Worm (Caenorhabditis elegans) whole organism, mixed stage, embryonic: ENCODE data around the gene chil-10.

Source experiments
- blmp-1 ChIP-seq: fragments of 150-350 bp; optimal IDR thresholded peaks from 2 replicates; lab custom pipeline; 2014; ENCODE audit warnings: missing biosample characterization, missing genetic modification characterization
- ceh-39 ChIP-seq: fragments of 150-350 bp; optimal IDR thresholded peaks from 2 replicates; lab custom pipeline; 2014; ENCODE audit warnings: missing biosample characterization, missing genetic modification characterization
- ceh-83 ChIP-seq: fragments of 200-800 bp; sonication (Bioruptor generic); optimal IDR thresholded peaks from 2 replicates; lab custom pipeline; 2018; ENCODE audit warnings: mild to moderate bottlenecking, missing genetic modification characterization, missing compliant biosample characterization
- lin-13 ChIP-seq: fragments of 150-350 bp; optimal IDR thresholded peaks from 2 replicates; lab custom pipeline; 2014; ENCODE audit warnings: missing biosample characterization, missing genetic modification characterization
- mab-5 ChIP-seq: fragments of 150-350 bp; optimal IDR thresholded peaks from 2 replicates; lab custom pipeline; 2014; ENCODE audit warnings: missing biosample characterization, missing genetic modification characterization
- nhr-12 ChIP-seq: fragments of 150-350 bp; optimal IDR thresholded peaks from 2 replicates; lab custom pipeline; 2014; ENCODE audit warnings: missing biosample characterization, missing genetic modification characterization
- nhr-237 ChIP-seq: fragments of 150-350 bp; optimal IDR thresholded peaks from 2 replicates; lab custom pipeline; 2014; ENCODE audit warnings: missing biosample characterization, missing genetic modification characterization
- nhr-28 ChIP-seq: fragments of 150-350 bp; optimal IDR thresholded peaks from 2 replicates; lab custom pipeline; 2014; ENCODE audit warnings: missing biosample characterization, missing genetic modification characterization
- nhr-76 ChIP-seq: sonication (generic microtip); optimal IDR thresholded peaks from 2 replicates; lab custom pipeline; 2017; ENCODE audit warnings: missing biosample characterization, missing genetic modification characterization
- pha-4 ChIP-seq: fragments of 150-350 bp; optimal IDR thresholded peaks from 2 replicates; lab custom pipeline; 2018; ENCODE audit warnings: missing biosample characterization, missing genetic modification reagents, missing genetic modification characterization
- snpc-4 ChIP-seq: fragments of 150-350 bp; optimal IDR thresholded peaks from 2 replicates; lab custom pipeline; 2014; ENCODE audit warnings: missing biosample characterization, missing genetic modification characterization
- unc-39 ChIP-seq: fragments of 150-350 bp; optimal IDR thresholded peaks from 2 replicates; lab custom pipeline; 2014; ENCODE audit warnings: missing biosample characterization, missing genetic modification characterization
- ztf-11 ChIP-seq: fragments of 150-350 bp; optimal IDR thresholded peaks from 2 replicates; lab custom pipeline; 2014; ENCODE audit warnings: missing biosample characterization, missing genetic modification characterization

- TF ChIP-seq nhr-237 (no peak), pha-4 (tag; lab: Kevin White, UChicago) (no peak), nhr-12 (no peak), ceh-83 (GFP tag; lab: Kevin White, UChicago) (no peak), unc-39 (tag; lab: Kevin White, UChicago) (no peak), snpc-4 (tag; lab: Kevin White, UChicago) (no peak), nhr-76 (tag; lab: Kevin White, UChicago) (no peak), ztf-11 (no peak), blmp-1 (tag; lab: Kevin White, UChicago) (no peak), ceh-39 (tag; lab: Kevin White, UChicago) (no peak), mab-5 (tag; lab: Kevin White, UChicago) (no peak), lin-13 (tag; lab: Kevin White, UChicago) (no peak), nhr-28 (no peak)
Observed at ce11 chrX:947885-948284, 9.8 kb upstream of the chil-10 start.
